Fruit fly (Drosophila melanogaster) whole organism, pupa: ENCODE data around the gene CG5665.
A peak's percentile ranks its signal among the peaks of the same experiment; 100 is the strongest.

Source experiments
- CG10348 ChIP-seq: fragments of 200-800 bp; sonication (Bioruptor generic); IDR thresholded peaks from 2 replicates; pipeline ENCODE4 v1.3.6; 2022; ENCODE audit warnings: missing biosample characterization, missing genetic modification characterization
- CG12605 ChIP-seq: fragments of 200-800 bp; sonication (Bioruptor generic); IDR thresholded peaks from 2 replicates; pipeline ENCODE4 v1.3.6; 2022; ENCODE audit warnings: missing biosample characterization, missing genetic modification characterization
- CG13204 ChIP-seq: fragments of 200-800 bp; sonication (Bioruptor generic); optimal IDR thresholded peaks from 2 replicates; lab custom pipeline; 2018; ENCODE audit warnings: missing biosample characterization, mild to moderate bottlenecking, missing genetic modification characterization, moderate library complexity
- CG14655 ChIP-seq: fragments of 200-800 bp; sonication (Bioruptor generic); optimal IDR thresholded peaks from 3 replicates; lab custom pipeline; 2017; ENCODE audit warnings: mild to moderate bottlenecking, missing biosample characterization, missing genetic modification reagents, missing genetic modification characterization
- CG15710 ChIP-seq: fragments of 200-800 bp; sonication (Bioruptor generic); optimal IDR thresholded peaks from 2 replicates; lab custom pipeline; 2018; ENCODE audit warnings: missing biosample characterization, mild to moderate bottlenecking, missing genetic modification characterization, moderate library complexity
- CG17806 ChIP-seq: fragments of 200-800 bp; sonication (Bioruptor generic); optimal IDR thresholded peaks from 2 replicates; lab custom pipeline; 2018; ENCODE audit warnings: missing biosample characterization, mild to moderate bottlenecking, missing genetic modification characterization, moderate library complexity
- CG32121 ChIP-seq: fragments of 200-800 bp; sonication (Bioruptor generic); IDR thresholded peaks from 2 replicates; pipeline ENCODE4 v1.3.6; 2022; ENCODE audit warnings: missing biosample characterization, missing genetic modification characterization
- CG34367 ChIP-seq: fragments of 200-800 bp; sonication (Bioruptor generic); optimal IDR thresholded peaks from 2 replicates; lab custom pipeline; 2018; ENCODE audit warnings: missing biosample characterization, mild to moderate bottlenecking, missing genetic modification characterization
- CG4496 ChIP-seq: fragments of 200-800 bp; sonication (Bioruptor generic); IDR thresholded peaks from 3 replicates; pipeline ENCODE4 v1.3.6; 2022; ENCODE audit warnings: missing biosample characterization, missing genetic modification characterization
- CG8159 ChIP-seq: fragments of 200-800 bp; sonication (Bioruptor generic); optimal IDR thresholded peaks from 3 replicates; lab custom pipeline; 2018; ENCODE audit warnings: missing biosample characterization, mild to moderate bottlenecking, missing genetic modification characterization, moderate library complexity
- CG8301 ChIP-seq: fragments of 200-800 bp; sonication (Bioruptor generic); optimal IDR thresholded peaks from 2 replicates; lab custom pipeline; 2018; ENCODE audit warnings: missing biosample characterization, mild to moderate bottlenecking, missing genetic modification characterization
- CG9948 ChIP-seq: fragments of 200-800 bp; sonication (Bioruptor generic); optimal IDR thresholded peaks from 2 replicates; lab custom pipeline; 2018; ENCODE audit warnings: missing biosample characterization, mild to moderate bottlenecking, missing genetic modification characterization, moderate library complexity
- D1 ChIP-seq: fragments of 200-800 bp; sonication (Bioruptor generic); optimal IDR thresholded peaks from 2 replicates; lab custom pipeline; 2018; ENCODE audit warnings: missing biosample characterization, mild to moderate bottlenecking, missing genetic modification characterization, moderate library complexity
- EcR ChIP-seq: fragments of 200-800 bp; sonication (Bioruptor generic); optimal IDR thresholded peaks from 3 replicates; lab custom pipeline; 2019; ENCODE audit warnings: missing biosample characterization, missing genetic modification characterization, mild to moderate bottlenecking, moderate library complexity, missing genetic modification reagents
- Ets98B ChIP-seq: fragments of 200-800 bp; sonication (Bioruptor generic); IDR thresholded peaks from 2 replicates; pipeline ENCODE4 v1.3.6; 2022; ENCODE audit warnings: missing biosample characterization, missing genetic modification characterization
- Pif1A ChIP-seq: fragments of 200-800 bp; sonication (Bioruptor generic); optimal IDR thresholded peaks from 3 replicates; lab custom pipeline; 2016; ENCODE audit warnings: missing biosample characterization, missing genetic modification characterization
- Pif1B ChIP-seq: fragments of 200-800 bp; sonication (Bioruptor generic); optimal IDR thresholded peaks from 3 replicates; lab custom pipeline; 2016; ENCODE audit warnings: missing biosample characterization, missing genetic modification characterization
- Snoo ChIP-seq: fragments of 200-800 bp; sonication (Bioruptor generic); optimal IDR thresholded peaks from 3 replicates; lab custom pipeline; 2017; ENCODE audit warnings: missing biosample characterization, mild to moderate bottlenecking, missing genetic modification characterization, inconsistent platforms
- fd96Ca ChIP-seq: fragments of 200-800 bp; sonication (Bioruptor generic); IDR thresholded peaks from 3 replicates; pipeline ENCODE4 v1.3.6; 2022; ENCODE audit warnings: missing biosample characterization, missing genetic modification characterization
- gl ChIP-seq: fragments of 200-800 bp; sonication (Bioruptor generic); optimal IDR thresholded peaks from 2 replicates; lab custom pipeline; 2018; ENCODE audit warnings: missing biosample characterization, mild to moderate bottlenecking, missing genetic modification characterization
- rn ChIP-seq: fragments of 200-800 bp; sonication (Bioruptor generic); IDR thresholded peaks from 2 replicates; pipeline ENCODE4 v1.3.6; 2022; ENCODE audit warnings: missing biosample characterization, missing genetic modification characterization

The CG5665 gene

dm6 chr3L:20401026-20401912, 43.0 kb downstream of the CG5665 start, which contains the start of gene trbl:
TSS of gene trbl (minus strand) at chr3L:20401609.
- TF ChIP-seq Ets98B (GFP tag; lab: Robert Waterston, UW) (peak; percentile 42; the same call in 1 of the 2 replicates), CG32121 (GFP tag; lab: Robert Waterston, UW) (peak; percentile 31; the same call in 1 of the 2 replicates), EcR (GFP tag; lab: Kevin White, UChicago) (peak; percentile 52), CG10348 (GFP tag; lab: Robert Waterston, UW) (no peak), CG8301 (no peak), CG14655 (GFP tag; lab: Kevin White, UChicago) (no peak), CG4496 (peak; percentile 74; the same call in 2 of the 3 replicates), Snoo (tag; lab: Kevin White, UChicago) (peak; percentile 25), CG34367 (tag; lab: Kevin White, UChicago) (no peak), rn (no peak), D1 (no peak), CG13204 (peak; percentile 28), CG9948 (tag; lab: Kevin White, UChicago) (no peak), gl (tag; lab: Kevin White, UChicago) (no peak), Pif1A (GFP tag; lab: Kevin White, UChicago) (no peak), CG17806 (tag; lab: Kevin White, UChicago) (no peak), CG15710 (no peak), Pif1B (peak; percentile 4), CG8159 (no peak), fd96Ca (GFP tag; lab: Robert Waterston, UW) (peak; percentile 29; the same call in 1 of the 3 replicates), CG12605 (peak; percentile 59)
- TF ChIP-seq, all 21 proteins: peak for 9

dm6 chr3L:20402665-20403492, 44.6 kb downstream of the CG5665 start:
- peak; percentile 34 for TF ChIP-seq Snoo (tag; lab: Kevin White, UChicago)
- TF ChIP-seq CG14655 (GFP tag; lab: Kevin White, UChicago) = no peak
- TF ChIP-seq rn = no peak
- TF ChIP-seq CG4496 = no peak
- peak; percentile 54 for TF ChIP-seq Pif1B
- TF ChIP-seq CG13204 = peak; percentile 12
- TF ChIP-seq fd96Ca (GFP tag; lab: Robert Waterston, UW) = no peak
- TF ChIP-seq CG12605 = no peak
- TF ChIP-seq D1 = peak; percentile 20
- peak; percentile 79 for TF ChIP-seq CG34367 (tag; lab: Kevin White, UChicago)
- peak; percentile 74 for TF ChIP-seq CG17806 (tag; lab: Kevin White, UChicago)
- no peak for TF ChIP-seq Ets98B (GFP tag; lab: Robert Waterston, UW)
- peak; percentile 54 for TF ChIP-seq Pif1A (GFP tag; lab: Kevin White, UChicago)
- peak; percentile 76 for TF ChIP-seq gl (tag; lab: Kevin White, UChicago)
- no peak for TF ChIP-seq EcR (GFP tag; lab: Kevin White, UChicago)
- peak; percentile 90 for TF ChIP-seq CG8159
- no peak for TF ChIP-seq CG10348 (GFP tag; lab: Robert Waterston, UW)
- peak; percentile 84 for TF ChIP-seq CG15710
- TF ChIP-seq CG8301 = no peak
- no peak for TF ChIP-seq CG32121 (GFP tag; lab: Robert Waterston, UW)
- peak; percentile 80 for TF ChIP-seq CG9948 (tag; lab: Kevin White, UChicago)

dm6 chr3L:20403493-20404379, 45.4 kb downstream of the CG5665 start:
- TF ChIP-seq CG8159 (peak; percentile 77), CG10348 (GFP tag; lab: Robert Waterston, UW) (no peak), CG34367 (tag; lab: Kevin White, UChicago) (peak; percentile 57), CG32121 (GFP tag; lab: Robert Waterston, UW) (no peak), gl (tag; lab: Kevin White, UChicago) (peak; percentile 26), CG14655 (GFP tag; lab: Kevin White, UChicago) (peak; percentile 68), CG12605 (no peak), rn (no peak), CG9948 (tag; lab: Kevin White, UChicago) (peak; percentile 67), D1 (peak; percentile 31), fd96Ca (GFP tag; lab: Robert Waterston, UW) (no peak), Pif1A (GFP tag; lab: Kevin White, UChicago) (peak; percentile 64), CG4496 (peak; percentile 32; the same call in 2 of the 3 replicates), Ets98B (GFP tag; lab: Robert Waterston, UW) (no peak), CG17806 (tag; lab: Kevin White, UChicago) (peak; percentile 52), Pif1B (peak; percentile 40), Snoo (tag; lab: Kevin White, UChicago) (peak; percentile 75), CG13204 (peak; percentile 20), EcR (GFP tag; lab: Kevin White, UChicago) (peak; percentile 64), CG8301 (peak; percentile 58), CG15710 (peak; percentile 69)

DNA sequence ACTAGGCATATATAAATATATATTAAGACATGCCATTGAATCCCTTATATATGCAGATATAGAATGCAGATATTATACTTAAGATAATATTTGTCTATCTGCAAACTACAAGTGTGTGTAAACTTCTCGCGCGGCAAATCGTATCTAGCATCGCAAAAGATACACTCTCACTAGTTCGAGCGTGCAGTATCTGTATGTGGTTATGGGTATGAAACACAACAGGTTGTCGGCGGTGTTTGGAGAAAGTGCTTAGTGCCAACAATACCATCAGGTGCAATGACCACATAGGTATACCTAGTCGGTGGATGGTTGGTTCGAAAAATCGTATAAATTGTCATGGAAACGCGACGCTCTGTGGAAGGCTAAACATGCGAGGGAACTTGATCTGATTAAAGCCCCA, 46.2 kb downstream of the CG5665 start:
- no peak for TF ChIP-seq CG32121 (GFP tag; lab: Robert Waterston, UW)
- no peak for TF ChIP-seq CG17806 (tag; lab: Kevin White, UChicago)
- no peak for TF ChIP-seq Pif1B
- no peak for TF ChIP-seq CG13204
- TF ChIP-seq Ets98B (GFP tag; lab: Robert Waterston, UW) = no peak
- TF ChIP-seq EcR (GFP tag; lab: Kevin White, UChicago) = no peak
- no peak for TF ChIP-seq gl (tag; lab: Kevin White, UChicago)
- no peak for TF ChIP-seq CG12605
- TF ChIP-seq CG8301 = no peak
- TF ChIP-seq, all 21 proteins: peak for 0
